Worm (Caenorhabditis elegans): Measurements from ENCODE around the gene fbxb-19.

fbxb-19 gene

ce11 chrII:1670260-1670879 is 18.6 kb downstream of the fbxb-19 start, which contains the start of gene nhx-6 (continued):
- TF ChIP-seq ceh-20 (GFP tag; IDR thresholded peaks at IDR 0.05) = no peak
- TF ChIP-seq dmd-8 (GFP tag; IDR thresholded peaks at IDR 0.05) = no peak
- TF ChIP-seq nhr-76 (tag; optimal IDR thresholded peaks at IDR 0.05) = no peak

- TF ChIP-seq fkh-10 (GFP tag; optimal IDR thresholded peaks at IDR 0.05) (no peak), ceh-44 (GFP tag; IDR thresholded peaks at IDR 0.05) (no peak), unc-62 (GFP tag; optimal IDR thresholded peaks at IDR 0.05 in 1 of 2) (peak in 1 of 2 experiments; percentile 62), unc-62 (tag; optimal IDR thresholded peaks at IDR 0.05) (no peak), T26A8.4 (GFP tag; IDR thresholded peaks at IDR 0.05) (no peak)
These were observed 20.1 kb downstream of the fbxb-19 start, which contains the start of gene srw-97 for ce11 chrII:1668913-1669312. Gene srw-97, minus strand, starts transcription at chrII:1669013.

DNA sequence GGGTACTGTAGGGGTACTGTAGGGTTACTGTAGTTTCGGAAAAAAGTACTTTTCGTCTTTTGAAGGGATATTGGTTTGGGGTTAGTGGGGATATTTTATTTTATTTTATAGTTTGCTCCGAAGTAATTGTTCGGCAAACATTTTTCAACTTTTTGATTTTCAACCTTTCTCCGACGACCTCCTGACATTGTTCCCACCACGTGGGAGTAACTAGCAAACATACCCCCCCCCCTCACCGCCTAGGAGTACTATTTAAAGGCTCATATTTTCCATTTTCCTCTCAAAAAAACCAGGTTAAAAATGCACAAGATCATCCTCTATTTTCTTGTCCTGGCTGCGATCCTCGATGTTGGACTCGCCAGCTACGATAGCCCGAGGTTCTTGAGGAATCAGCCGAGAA is 23.0 kb downstream of the fbxb-19 start, which contains the start of gene srlf-29:
srlf-29 (plus strand) TSS at position 301 of the 400 bp plus-strand sequence.
- TF ChIP-seq unc-62 (GFP tag; optimal IDR thresholded peaks at IDR 0.05 in 1 of 2) (peak in 1 of 2 experiments; percentile 49), unc-62 (tag; optimal IDR thresholded peaks at IDR 0.05) (no peak), fkh-10 (GFP tag; optimal IDR thresholded peaks at IDR 0.05) (no peak)

DNA sequence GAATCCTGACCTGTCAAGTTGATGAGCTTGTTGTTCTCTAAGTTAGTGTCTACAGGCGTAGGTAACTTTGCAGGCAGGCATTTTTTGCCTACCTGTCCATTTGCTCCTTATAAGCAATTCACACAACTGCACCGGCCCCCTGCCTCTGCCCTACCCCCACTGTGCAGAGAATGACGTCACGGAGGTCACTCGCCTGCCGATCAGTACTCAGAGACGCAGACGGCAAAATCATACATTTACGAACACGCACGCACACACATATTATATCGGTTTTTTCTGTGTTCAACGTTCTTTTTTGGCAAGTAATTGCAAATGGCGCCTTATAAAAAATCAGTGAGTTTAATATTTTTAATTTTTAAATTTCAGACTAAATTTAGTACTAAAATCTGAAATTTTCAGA is 25.5 kb downstream of the fbxb-19 start, which contains the start of gene duxl-1:
duxl-1 (plus strand) TSS at position 184 of the 400 bp plus-strand sequence.
- TF ChIP-seq zip-2 (tag; optimal IDR thresholded peaks at IDR 0.05) (no peak), F37D6.2 (tag; optimal IDR thresholded peaks at IDR 0.05) (no peak), hmg-1.1 (GFP tag; IDR thresholded peaks at IDR 0.05) (peak; percentile 33; the same call in 1 of the 2 replicates), mxl-3 (GFP tag; optimal IDR thresholded peaks at IDR 0.05) (peak; percentile 7), nhr-48 (tag; optimal IDR thresholded peaks at IDR 0.05) (peak; percentile 6), zfp-3 (GFP tag; conservative IDR thresholded peaks at IDR 0.05) (no peak), dmd-6 (GFP tag; IDR thresholded peaks at IDR 0.05) (peak; percentile 76), nhr-28 (tag; optimal IDR thresholded peaks at IDR 0.05) (peak; percentile 36), mxl-2 (GFP tag; conservative IDR thresholded peaks at IDR 0.05) (no peak), unc-62 (GFP tag; optimal IDR thresholded peaks at IDR 0.05 in 1 of 2) (peak in 1 of 2 experiments; percentile 81), unc-62 (tag; optimal IDR thresholded peaks at IDR 0.05) (no peak), mes-2 (tag; optimal IDR thresholded peaks at IDR 0.05; ENCODE audit: poor library complexity, severe bottlenecking) (peak; percentile 71), pha-4 (GFP tag; IDR thresholded peaks at IDR 0.05) (no peak), pha-4 (tag; optimal IDR thresholded peaks at IDR 0.05) (no peak), vab-7 (GFP tag; IDR thresholded peaks at IDR 0.05) (no peak), ceh-44 (GFP tag; IDR thresholded peaks at IDR 0.05) (no peak), snpc-1.2 (GFP tag; IDR thresholded peaks at IDR 0.05) (no peak), lin-38 (GFP tag; IDR thresholded peaks at IDR 0.05) (no peak), aha-1 (tag) (peak; percentile 93), mdt-29 (GFP tag; IDR thresholded peaks at IDR 0.05) (no peak), F26F4.8 (GFP tag; conservative IDR thresholded peaks at IDR 0.05) (no peak), duxl-1 (tag; optimal IDR thresholded peaks at IDR 0.05; ENCODE audit: poor library complexity) (peak; percentile 88), mdl-1 (tag; optimal IDR thresholded peaks at IDR 0.05) (peak in 1 of 2 experiments; percentile 2), hlh-11 (tag; optimal IDR thresholded peaks at IDR 0.05) (peak; percentile 65), hif-1 (tag; optimal IDR thresholded peaks at IDR 0.05) (peak in 1 of 2 experiments; percentile 86), daf-19 (GFP tag; conservative IDR thresholded peaks at IDR 0.05) (no peak), ceh-20 (GFP tag; IDR thresholded peaks at IDR 0.05) (no peak), pqm-1 (tag; optimal IDR thresholded peaks at IDR 0.05) (peak; percentile 16), egl-27 (tag; optimal IDR thresholded peaks at IDR 0.05) (no peak), ztf-7 (tag; optimal IDR thresholded peaks at IDR 0.05) (no peak), nhr-41 (GFP tag; IDR thresholded peaks at IDR 0.05) (peak; percentile 50; the same call in 1 of the 2 replicates), madf-9 (GFP tag; conservative IDR thresholded peaks at IDR 0.05) (no peak), nhr-102 (tag; optimal IDR thresholded peaks at IDR 0.05) (peak; percentile 11), unc-130 (GFP tag; optimal IDR thresholded peaks at IDR 0.05) (no peak), dmd-8 (GFP tag; IDR thresholded peaks at IDR 0.05) (no peak), ceh-82 (tag; optimal IDR thresholded peaks at IDR 0.05) (no peak), jun-1 (tag; optimal IDR thresholded peaks at IDR 0.05) (no peak), snpc-4 (tag; optimal IDR thresholded peaks at IDR 0.05) (no peak)

Data from whole organism, L4 larva.